Worm (Caenorhabditis elegans) whole organism, L2 larva: ENCODE measurements around the gene sre-27.

ENCODE experiments used
- C34F6.9 ChIP-seq: fragments of 150-350 bp; optimal IDR thresholded peaks from 2 replicates; lab custom pipeline; 2014; ENCODE audit warnings: missing biosample characterization, missing genetic modification characterization
- R02D3.7 ChIP-seq: fragments of 150-350 bp; optimal IDR thresholded peaks from 2 replicates; lab custom pipeline; 2014; ENCODE audit warnings: missing biosample characterization, missing genetic modification characterization
- ZK546.5 ChIP-seq: sonication (generic microtip); optimal IDR thresholded peaks from 2 replicates; lab custom pipeline; 2017; ENCODE audit warnings: missing biosample characterization, missing genetic modification characterization
- alr-1 ChIP-seq: fragments of 150-350 bp; optimal IDR thresholded peaks from 2 replicates; lab custom pipeline; 2014; ENCODE audit warnings: missing biosample characterization, missing genetic modification characterization
- aly-2 ChIP-seq: fragments of 150-350 bp; optimal IDR thresholded peaks from 2 replicates; lab custom pipeline; 2014; ENCODE audit warnings: missing biosample characterization, missing genetic modification characterization
- ama-1 ChIP-seq: fragments of 150-350 bp; optimal IDR thresholded peaks from 2 replicates; lab custom pipeline; 2018; ENCODE audit warnings: inconsistent platforms
- ceh-16 ChIP-seq: fragments of 150-350 bp; optimal IDR thresholded peaks from 2 replicates; lab custom pipeline; 2014; ENCODE audit warnings: missing biosample characterization, missing genetic modification characterization
- crh-2 ChIP-seq: sonication (generic microtip); optimal IDR thresholded peaks from 2 replicates; lab custom pipeline; 2017; ENCODE audit warnings: missing biosample characterization, missing genetic modification characterization
- dmd-4 ChIP-seq: sonication (generic microtip); optimal IDR thresholded peaks from 2 replicates; lab custom pipeline; 2017; ENCODE audit warnings: missing biosample characterization, missing genetic modification characterization
- egl-27 ChIP-seq: sonication (generic microtip); optimal IDR thresholded peaks from 3 replicates; lab custom pipeline; 2017; ENCODE audit warnings: missing biosample characterization, missing genetic modification reagents, missing genetic modification characterization
- elt-1 ChIP-seq: fragments of 150-350 bp; optimal IDR thresholded peaks from 2 replicates; lab custom pipeline; 2014; ENCODE audit warnings: missing biosample characterization, missing genetic modification characterization
- elt-3 ChIP-seq: sonication (generic microtip); optimal IDR thresholded peaks from 2 replicates; lab custom pipeline; 2017; ENCODE audit warnings: missing biosample characterization, missing genetic modification characterization
- gmeb-1 ChIP-seq: fragments of 150-350 bp; optimal IDR thresholded peaks from 2 replicates; lab custom pipeline; 2014; ENCODE audit warnings: missing biosample characterization, missing genetic modification characterization
- lin-11 ChIP-seq: fragments of 150-350 bp; sonication (generic microtip); optimal IDR thresholded peaks from 2 replicates; lab custom pipeline; 2014; ENCODE audit warnings: missing biosample characterization, missing genetic modification characterization, inconsistent platforms, mixed read lengths
- lin-13 ChIP-seq: fragments of 150-350 bp; optimal IDR thresholded peaks from 2 replicates; lab custom pipeline; 2014; ENCODE audit warnings: missing biosample characterization, missing genetic modification reagents, missing genetic modification characterization
- lin-39 ChIP-seq: fragments of 150-350 bp; optimal IDR thresholded peaks from 2 replicates; lab custom pipeline; 2014; ENCODE audit warnings: missing biosample characterization, missing genetic modification reagents, missing genetic modification characterization
- mab-5 ChIP-seq: fragments of 150-350 bp; optimal IDR thresholded peaks from 2 replicates; lab custom pipeline; 2014; ENCODE audit warnings: missing biosample characterization, missing genetic modification characterization
- mbf-1 ChIP-seq: sonication (generic microtip); optimal IDR thresholded peaks from 2 replicates; lab custom pipeline; 2017; ENCODE audit warnings: missing biosample characterization, missing genetic modification characterization
- nhr-10 ChIP-seq: sonication (generic microtip); optimal IDR thresholded peaks from 2 replicates; lab custom pipeline; 2017; ENCODE audit warnings: missing biosample characterization, missing genetic modification characterization
- nhr-11 ChIP-seq: fragments of 150-350 bp; optimal IDR thresholded peaks from 2 replicates; lab custom pipeline; 2014; ENCODE audit warnings: missing biosample characterization, missing genetic modification characterization
- nhr-12 ChIP-seq: fragments of 150-350 bp; optimal IDR thresholded peaks from 2 replicates; lab custom pipeline; 2014; ENCODE audit warnings: missing biosample characterization, missing genetic modification characterization
- nhr-129 ChIP-seq: fragments of 150-350 bp; optimal IDR thresholded peaks from 2 replicates; lab custom pipeline; 2014; ENCODE audit warnings: missing biosample characterization, missing genetic modification characterization
- nhr-21 ChIP-seq: fragments of 150-350 bp; optimal IDR thresholded peaks from 2 replicates; lab custom pipeline; 2014; ENCODE audit warnings: missing biosample characterization, missing genetic modification characterization
- nhr-23 ChIP-seq: fragments of 150-350 bp; optimal IDR thresholded peaks from 2 replicates; lab custom pipeline; 2014; ENCODE audit warnings: missing biosample characterization, missing genetic modification reagents, missing genetic modification characterization
- nhr-237 ChIP-seq: fragments of 150-350 bp; optimal IDR thresholded peaks from 2 replicates; lab custom pipeline; 2014; ENCODE audit warnings: missing biosample characterization, missing genetic modification characterization
- nhr-25 ChIP-seq: fragments of 150-350 bp; sonication (generic microtip); optimal IDR thresholded peaks from 3 replicates; lab custom pipeline; 2014; ENCODE audit warnings: missing biosample characterization, missing genetic modification characterization
- nhr-6 ChIP-seq: fragments of 150-350 bp; optimal IDR thresholded peaks from 2 replicates; lab custom pipeline; 2014; ENCODE audit warnings: missing biosample characterization, missing genetic modification characterization
- nhr-77 ChIP-seq: fragments of 150-350 bp; optimal IDR thresholded peaks from 2 replicates; lab custom pipeline; 2014; ENCODE audit warnings: missing biosample characterization, missing genetic modification characterization
- peb-1 ChIP-seq: fragments of 150-350 bp; optimal IDR thresholded peaks from 2 replicates; lab custom pipeline; 2014; ENCODE audit warnings: missing biosample characterization, missing genetic modification characterization
- sem-4 ChIP-seq: fragments of 150-350 bp; optimal IDR thresholded peaks from 2 replicates; lab custom pipeline; 2014; ENCODE audit warnings: missing biosample characterization, missing genetic modification reagents, missing genetic modification characterization
- sma-3 ChIP-seq: sonication (generic microtip); optimal IDR thresholded peaks from 2 replicates; lab custom pipeline; 2016; ENCODE audit warnings: missing genetic modification reagents, missing genetic modification characterization, missing compliant biosample characterization
- sma-9 ChIP-seq, 2 experiments: fragments of 150-350 bp in 1 of 2; sonication (generic microtip) in 1 of 2; optimal IDR thresholded peaks; 2 replicates each; lab custom pipeline; 2014 to 2016; ENCODE audit warnings: missing genetic modification characterization in 2 of 2, mild to moderate bottlenecking in 1 of 2, missing biosample characterization in 1 of 2, missing compliant biosample characterization in 1 of 2, missing genetic modification reagents in 1 of 2, moderate library complexity in 1 of 2
- snpc-4 ChIP-seq: fragments of 150-350 bp; optimal IDR thresholded peaks from 2 replicates; lab custom pipeline; 2014; ENCODE audit warnings: missing biosample characterization, missing genetic modification characterization
- unc-39 ChIP-seq: fragments of 150-350 bp; optimal IDR thresholded peaks from 2 replicates; lab custom pipeline; 2014; ENCODE audit warnings: missing biosample characterization, missing genetic modification characterization
- unc-55 ChIP-seq: fragments of 150-350 bp; sonication (generic microtip); optimal IDR thresholded peaks from 3 replicates; lab custom pipeline; 2014; ENCODE audit warnings: missing biosample characterization, missing genetic modification reagents, missing genetic modification characterization
- unc-62 ChIP-seq: fragments of 150-350 bp; optimal IDR thresholded peaks from 2 replicates; lab custom pipeline; 2014; ENCODE audit warnings: missing biosample characterization, missing genetic modification reagents, missing genetic modification characterization
- zag-1 ChIP-seq: fragments of 150-350 bp; optimal IDR thresholded peaks from 2 replicates; lab custom pipeline; 2014; ENCODE audit warnings: missing biosample characterization, missing genetic modification characterization
- ztf-1 ChIP-seq: fragments of 200-800 bp; sonication (Bioruptor generic); conservative IDR thresholded peaks from 2 replicates; pipeline ENCODE4 v1.3.6; 2022; ENCODE audit warnings: missing genetic modification characterization, missing compliant biosample characterization
- ztf-4 ChIP-seq: fragments of 150-350 bp; optimal IDR thresholded peaks from 2 replicates; lab custom pipeline; 2014; ENCODE audit warnings: missing biosample characterization, missing genetic modification characterization

sre-27 gene

ce11 chrII:12387980-12388379, 29.4 kb downstream of the sre-27 start, which contains the start of gene sre-41:
Gene sre-41 (plus strand): TSS chrII:12388280.
- TF ChIP-seq zag-1 (tag; lab: Kevin White, UChicago): no peak
- no peak for TF ChIP-seq unc-62 (GFP tag; lab: Kevin White, UChicago)
- TF ChIP-seq nhr-6 (tag; lab: Kevin White, UChicago): no peak
- no peak for TF ChIP-seq sem-4 (tag; lab: Kevin White, UChicago)
- no peak for TF ChIP-seq crh-2 (tag; lab: Kevin White, UChicago)
- TF ChIP-seq ztf-4 (tag; lab: Kevin White, UChicago): no peak
- no peak for TF ChIP-seq unc-39 (tag; lab: Kevin White, UChicago)
- no peak for TF ChIP-seq mab-5 (tag; lab: Kevin White, UChicago)
- no peak for TF ChIP-seq R02D3.7 (tag; lab: Kevin White, UChicago)
- TF ChIP-seq peb-1 (tag; lab: Kevin White, UChicago): no peak
- TF ChIP-seq lin-39 (tag; lab: Kevin White, UChicago): no peak
- no peak for TF ChIP-seq sma-3
- TF ChIP-seq C34F6.9 (tag; lab: Kevin White, UChicago): no peak
- TF ChIP-seq ZK546.5: no peak
- TF ChIP-seq unc-55: no peak
- no peak for TF ChIP-seq nhr-10 (tag; lab: Kevin White, UChicago)

DNA sequence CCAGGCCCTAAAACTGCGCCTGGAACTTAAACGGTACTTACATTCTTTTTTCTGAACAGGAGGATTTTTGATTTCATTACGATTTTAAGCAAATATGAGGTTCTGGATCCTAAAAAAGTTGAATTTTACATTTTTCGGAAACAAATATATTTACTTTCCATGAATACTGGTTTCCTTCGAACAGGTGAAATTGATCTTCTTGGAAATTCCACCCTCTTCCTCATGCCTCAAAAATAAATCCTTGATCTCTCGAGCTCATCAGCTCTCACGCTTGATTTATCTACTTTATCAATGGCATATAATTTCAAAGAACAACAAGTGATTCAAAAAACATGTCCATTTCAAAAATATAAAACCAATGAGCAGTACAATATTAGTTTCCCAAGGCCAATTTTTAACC, 29.9 kb downstream of the sre-27 start:
- TF ChIP-seq nhr-129 (no peak), ama-1 (no peak), C34F6.9 (tag; lab: Kevin White, UChicago) (no peak)
- TF ChIP-seq, all 48 proteins: peak for 0

ce11 chrII:12386781-12387180, 30.6 kb downstream of the sre-27 start, which contains the start of gene sre-42:
Gene sre-42 (minus strand): TSS chrII:12386881.
- no peak for TF ChIP-seq C34F6.9 (tag; lab: Kevin White, UChicago)
- no peak for TF ChIP-seq egl-27 (tag; lab: Kevin White, UChicago)
- TF ChIP-seq nhr-11 (tag; lab: Kevin White, UChicago): no peak
- no peak for TF ChIP-seq elt-1 (tag; lab: Kevin White, UChicago)
- TF ChIP-seq unc-39 (tag; lab: Kevin White, UChicago): no peak
- TF ChIP-seq nhr-23: no peak
- TF ChIP-seq lin-11 (tag; lab: Kevin White, UChicago): no peak
- no peak for TF ChIP-seq lin-39 (tag; lab: Kevin White, UChicago)
- no peak for TF ChIP-seq alr-1 (tag; lab: Kevin White, UChicago)
- no peak for TF ChIP-seq sma-3
- no peak for TF ChIP-seq nhr-25 (tag; lab: Kevin White, UChicago)
- no peak for TF ChIP-seq sem-4 (tag; lab: Kevin White, UChicago)
- TF ChIP-seq gmeb-1 (tag; lab: Kevin White, UChicago): no peak
- no peak for TF ChIP-seq ama-1
- TF ChIP-seq nhr-21 (tag; lab: Kevin White, UChicago): no peak
- no peak for TF ChIP-seq lin-13 (GFP tag; lab: Kevin White, UChicago)

DNA sequence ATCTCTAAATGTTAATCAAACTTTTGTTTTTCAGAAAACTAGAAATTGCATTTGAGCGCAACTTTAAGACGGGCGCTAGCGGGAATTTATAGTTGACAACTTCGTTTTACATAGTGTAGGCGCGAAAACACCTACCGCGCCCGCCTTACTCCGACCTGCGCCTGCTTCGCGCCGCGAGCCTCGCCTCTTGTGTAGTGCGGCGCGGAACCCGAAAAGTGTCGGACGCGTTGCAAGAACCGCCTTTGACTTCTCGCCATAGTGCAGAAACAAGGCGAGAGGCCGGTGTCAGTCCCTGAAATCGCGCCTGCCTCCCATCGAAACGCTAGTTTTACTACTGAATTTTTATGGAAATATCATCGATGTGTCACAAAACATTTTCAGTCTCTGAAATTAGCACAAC, 31.6 kb downstream of the sre-27 start:
- no peak for TF ChIP-seq ceh-16 (tag; lab: Kevin White, UChicago)
- TF ChIP-seq C34F6.9 (tag; lab: Kevin White, UChicago): no peak
- TF ChIP-seq elt-1 (tag; lab: Kevin White, UChicago): no peak
- no peak for TF ChIP-seq mbf-1 (tag; lab: Kevin White, UChicago)
- no peak for TF ChIP-seq mab-5 (tag; lab: Kevin White, UChicago)
- no peak for TF ChIP-seq unc-62 (GFP tag; lab: Kevin White, UChicago)
- peak; percentile 61 for TF ChIP-seq snpc-4 (tag; lab: Kevin White, UChicago)
- TF ChIP-seq egl-27 (tag; lab: Kevin White, UChicago): no peak
- TF ChIP-seq nhr-11 (tag; lab: Kevin White, UChicago): no peak

DNA sequence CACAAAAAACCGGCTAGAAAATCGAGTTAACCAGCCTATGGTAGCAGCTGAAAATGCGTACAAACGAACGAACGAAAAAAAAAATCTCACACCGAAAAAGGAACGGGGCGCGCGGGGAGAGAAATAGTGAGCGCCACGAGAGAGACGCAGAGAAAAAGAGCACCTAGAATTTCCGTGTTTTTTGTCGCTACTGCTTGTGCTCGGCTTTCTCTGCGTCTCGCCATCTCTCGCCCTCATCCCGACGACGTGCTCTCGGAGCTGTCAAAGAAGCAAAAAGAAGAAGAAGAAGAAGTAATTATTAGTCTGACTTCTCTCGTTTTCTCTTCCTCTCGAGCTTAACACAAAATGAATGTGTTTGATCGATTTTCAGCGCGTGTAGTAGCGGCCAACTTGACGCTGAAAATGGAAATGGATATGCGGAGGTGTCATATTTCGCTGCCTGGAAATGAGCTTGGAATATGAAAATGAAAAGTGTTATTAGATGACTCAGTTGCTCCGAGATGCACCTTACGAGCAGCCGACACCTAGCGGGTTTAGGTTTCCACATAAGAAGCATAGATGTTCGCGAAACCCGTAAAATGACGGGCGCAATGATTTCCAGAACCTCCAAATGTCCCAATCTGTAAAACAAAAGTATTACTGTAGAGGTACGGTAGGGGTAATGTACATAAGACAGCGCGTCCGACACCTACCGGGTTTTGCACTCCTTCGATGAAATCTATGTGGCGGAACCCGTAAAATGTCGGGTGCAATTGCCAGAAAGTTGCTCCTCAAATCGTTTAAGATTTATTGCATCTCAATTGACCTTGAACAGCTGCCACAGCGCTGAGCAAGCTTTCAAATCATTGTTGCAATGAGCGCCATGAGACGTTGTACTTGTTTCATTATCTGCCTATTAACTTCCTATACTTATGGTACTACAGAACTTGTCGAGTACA, 34.5 kb downstream of the sre-27 start, which contains the start of gene btb-14:
Gene btb-14 (plus strand): TSS at position 839 of the 938 bp plus-strand sequence.
- TF ChIP-seq sem-4 (tag; lab: Kevin White, UChicago): no peak
- no peak for TF ChIP-seq mbf-1 (tag; lab: Kevin White, UChicago)
- TF ChIP-seq snpc-4 (tag; lab: Kevin White, UChicago): peak; percentile 90
- TF ChIP-seq aly-2 (tag; lab: Kevin White, UChicago): no peak
- no peak for TF ChIP-seq gmeb-1 (tag; lab: Kevin White, UChicago)
- TF ChIP-seq lin-13 (GFP tag; lab: Kevin White, UChicago): peak; percentile 17
- no peak for TF ChIP-seq ZK546.5
- TF ChIP-seq peb-1 (tag; lab: Kevin White, UChicago): no peak
- no peak for TF ChIP-seq dmd-4
- no peak for TF ChIP-seq elt-1 (tag; lab: Kevin White, UChicago)
- no peak for TF ChIP-seq nhr-237 (tag; lab: Kevin White, UChicago)
- no peak for TF ChIP-seq ztf-1 (GFP tag; lab: Robert Waterston, UW)
- no peak for TF ChIP-seq ceh-16 (tag; lab: Kevin White, UChicago)
- TF ChIP-seq elt-3 (tag; lab: Kevin White, UChicago): no peak
- TF ChIP-seq nhr-12 (tag; lab: Kevin White, UChicago): no peak
- TF ChIP-seq C34F6.9 (tag; lab: Kevin White, UChicago): peak; percentile 59
- TF ChIP-seq egl-27 (tag; lab: Kevin White, UChicago): peak; percentile 22
- no peak for TF ChIP-seq unc-39 (tag; lab: Kevin White, UChicago)
- no peak for TF ChIP-seq nhr-77 (tag; lab: Kevin White, UChicago)
- TF ChIP-seq nhr-10 (tag; lab: Kevin White, UChicago): no peak
- TF ChIP-seq nhr-23: no peak
- peak; percentile 10 for TF ChIP-seq sma-9 (GFP tag; optimal IDR thresholded peaks at IDR 0.05; lab: Kevin White, UChicago)
- no peak for TF ChIP-seq sma-9 (tag; optimal IDR thresholded peaks at IDR 0.05; lab: Kevin White, UChicago)
- peak; percentile 67 for TF ChIP-seq unc-55
- TF ChIP-seq lin-11 (tag; lab: Kevin White, UChicago): no peak
